Fruit fly (Drosophila melanogaster) whole organism, adult: Measurements from ENCODE around the gene Tim17b1.

ENCODE experiments used
- CG14711 ChIP-seq: fragments of 200-800 bp; sonication (Bioruptor generic); optimal IDR thresholded peaks from 2 replicates; lab custom pipeline; 2018; ENCODE audit warnings: missing biosample characterization, mild to moderate bottlenecking, missing genetic modification characterization, moderate library complexity
- CG1620 ChIP-seq: fragments of 200-800 bp; sonication (Bioruptor generic); optimal IDR thresholded peaks from 2 replicates; lab custom pipeline; 2016; ENCODE audit warnings: missing biosample characterization, missing genetic modification characterization
- CG5204 ChIP-seq: fragments of 200-800 bp; sonication (Bioruptor generic); optimal IDR thresholded peaks from 2 replicates; lab custom pipeline; 2016; ENCODE audit warnings: missing biosample characterization, missing genetic modification characterization
- CG7045 ChIP-seq: fragments of 200-800 bp; sonication (Bioruptor generic); optimal IDR thresholded peaks from 2 replicates; lab custom pipeline; 2017; ENCODE audit warnings: missing biosample characterization, mild to moderate bottlenecking, missing genetic modification characterization
- Crg-1 ChIP-seq: fragments of 200-800 bp; sonication (Bioruptor generic); optimal IDR thresholded peaks from 2 replicates; lab custom pipeline; 2016; ENCODE audit warnings: missing biosample characterization, missing genetic modification characterization
- kay ChIP-seq: fragments of 200-800 bp; sonication (Bioruptor generic); peaks from one replicate; lab custom pipeline; 2016; ENCODE audit warnings: missing biosample characterization, missing genetic modification characterization, borderline replicate concordance
- ovo ChIP-seq: fragments of 200-800 bp; sonication (Bioruptor generic); optimal IDR thresholded peaks from 2 replicates; lab custom pipeline; 2016; ENCODE audit warnings: missing biosample characterization, missing genetic modification characterization

DNA sequence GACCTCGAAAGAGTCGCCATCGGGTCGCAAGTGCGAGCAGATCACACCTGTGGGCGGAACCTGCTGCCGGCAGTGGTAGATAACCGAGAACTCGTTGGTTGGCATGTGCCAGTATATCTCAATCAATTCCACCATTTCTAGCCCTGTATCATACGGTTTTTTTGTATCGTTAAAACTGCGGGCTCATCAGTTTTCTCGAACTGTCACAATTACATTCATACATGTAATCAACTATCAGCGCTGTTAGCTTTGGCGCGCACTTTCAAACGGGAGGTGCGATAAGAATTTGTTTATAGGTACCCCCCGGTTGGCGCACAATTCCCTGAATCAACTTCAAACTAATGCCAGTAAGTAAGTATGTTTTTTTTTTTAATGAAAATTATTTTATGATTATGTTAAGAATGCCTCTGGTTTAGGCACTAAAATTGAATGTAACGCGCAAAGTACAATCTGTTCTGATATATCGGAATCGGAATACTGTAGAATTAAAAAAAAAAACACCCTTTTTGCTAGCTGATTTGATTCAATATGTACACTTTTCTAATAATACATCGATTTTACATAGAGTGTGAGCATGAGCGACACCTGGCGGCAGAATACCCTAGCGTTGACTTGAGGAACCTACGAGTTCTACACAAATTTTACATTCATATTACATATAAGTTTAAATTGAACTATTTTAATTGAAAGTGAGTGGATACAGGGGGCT lies 1.2 kb upstream of the Tim17b1 start:
- no peak for TF ChIP-seq CG7045 (GFP tag; lab: Kevin White, UChicago)
- TF ChIP-seq CG1620 (GFP tag; lab: Kevin White, UChicago): peak; percentile 72
- no peak for TF ChIP-seq kay (GFP tag; lab: Kevin White, UChicago)
- TF ChIP-seq ovo (GFP tag; lab: Kevin White, UChicago): peak; percentile 36
- no peak for TF ChIP-seq Crg-1
- no peak for TF ChIP-seq CG5204 (GFP tag; lab: Kevin White, UChicago)
- TF ChIP-seq CG14711 (tag; lab: Kevin White, UChicago): peak; percentile 2
